Worm (Caenorhabditis elegans) whole organism, early embryonic: ENCODE data around the gene R05G6.5.

Experiments used
- B0310.2 ChIP-seq: sonication (generic microtip); optimal IDR thresholded peaks from 2 replicates; lab custom pipeline; 2016; ENCODE audit warnings: mild to moderate bottlenecking, missing genetic modification characterization, missing compliant biosample characterization
- F13C5.2 ChIP-seq: sonication (generic microtip); optimal IDR thresholded peaks from 2 replicates; lab custom pipeline; 2017; ENCODE audit warnings: mild to moderate bottlenecking, missing genetic modification characterization, inconsistent platforms, missing compliant biosample characterization
- ama-1 ChIP-seq: fragments of 150-350 bp; optimal IDR thresholded peaks from 2 replicates; lab custom pipeline; 2014
- ceh-13 ChIP-seq: fragments of 200-800 bp; sonication (Bioruptor generic); optimal IDR thresholded peaks from 2 replicates; lab custom pipeline; 2018; ENCODE audit warnings: mild to moderate bottlenecking, missing genetic modification characterization, missing compliant biosample characterization
- ceh-36 ChIP-seq: sonication (generic microtip); optimal IDR thresholded peaks from 2 replicates; lab custom pipeline; 2016; ENCODE audit warnings: missing genetic modification characterization, inconsistent platforms, missing compliant biosample characterization
- ets-7 ChIP-seq: sonication (generic microtip); optimal IDR thresholded peaks from 2 replicates; lab custom pipeline; 2016; ENCODE audit warnings: missing genotype, missing genetic modification characterization, missing compliant biosample characterization
- flt-1 ChIP-seq: fragments of 200-800 bp; sonication (Bioruptor generic); IDR thresholded peaks from 2 replicates; pipeline ENCODE4 v1.3.6; 2022; ENCODE audit warnings: missing genetic modification characterization, missing compliant biosample characterization
- hmbx-1 ChIP-seq: sonication (generic microtip); optimal IDR thresholded peaks from 2 replicates; lab custom pipeline; 2016; ENCODE audit warnings: mild to moderate bottlenecking, missing genetic modification characterization, missing compliant biosample characterization
- hnd-1 ChIP-seq: sonication (generic microtip); optimal IDR thresholded peaks from 2 replicates; lab custom pipeline; 2016; ENCODE audit warnings: missing genetic modification characterization, missing compliant biosample characterization
- sea-1 ChIP-seq: fragments of 200-800 bp; sonication (Bioruptor generic); conservative IDR thresholded peaks from 2 replicates; pipeline ENCODE4 v1.3.6; 2022; ENCODE audit warnings: missing genetic modification characterization, missing compliant biosample characterization
- tbx-11 ChIP-seq: fragments of 200-800 bp; sonication (Bioruptor generic); IDR thresholded peaks from 2 replicates; pipeline ENCODE4 v1.3.6; 2022; ENCODE audit warnings: missing genetic modification characterization, missing compliant biosample characterization
- tbx-37 ChIP-seq: fragments of 200-800 bp; sonication (Bioruptor generic); conservative IDR thresholded peaks from 2 replicates; pipeline ENCODE4 v1.3.6; 2022; ENCODE audit warnings: missing genetic modification reagents, missing genetic modification characterization, missing compliant biosample characterization
- tra-4 ChIP-seq: sonication (generic microtip); optimal IDR thresholded peaks from 2 replicates; lab custom pipeline; 2017; ENCODE audit warnings: missing genetic modification characterization, missing compliant biosample characterization

- TF ChIP-seq tbx-37 (GFP tag; lab: Robert Waterston, UW) (no peak), tra-4 (no peak), ama-1 (lab: Kevin White, UChicago) (no peak), hnd-1 (tag; lab: Kevin White, UChicago) (no peak), hmbx-1 (tag; lab: Kevin White, UChicago) (no peak), sea-1 (GFP tag; lab: Robert Waterston, UW) (no peak), ceh-13 (GFP tag; lab: Kevin White, UChicago) (no peak), B0310.2 (no peak), flt-1 (GFP tag; lab: Robert Waterston, UW) (no peak), tbx-11 (GFP tag; lab: Robert Waterston, UW) (no peak), ets-7 (no peak), F13C5.2 (tag; lab: Kevin White, UChicago) (no peak), ceh-36 (no peak)
These were observed 46.2 kb downstream of the R05G6.5 start, which contains the start of gene F49E8.6 for ce11 chrIV:7554351-7554750.
